Worm (Caenorhabditis elegans) whole organism, L4 larva: ENCODE data around the gene sek-4.
A peak's percentile ranks its signal among the peaks of the same experiment; 100 is the strongest.

ENCODE experiments used
- F10B5.3 ChIP-seq: sonication (generic microtip); optimal IDR thresholded peaks from 2 replicates; lab custom pipeline; 2016; ENCODE audit warnings: mild to moderate bottlenecking, missing genetic modification characterization, missing compliant biosample characterization
- Y5F2A.4 ChIP-seq: fragments of 200-800 bp; sonication (Bioruptor generic); optimal IDR thresholded peaks from 2 replicates; lab custom pipeline; 2018; ENCODE audit warnings: mild to moderate bottlenecking, missing genetic modification characterization, missing compliant biosample characterization
- Y75B8A.6 ChIP-seq: fragments of 200-800 bp; sonication (Bioruptor generic); IDR thresholded peaks from 2 replicates; pipeline ENCODE4 v1.3.6; 2022; ENCODE audit warnings: missing genetic modification reagents, missing genetic modification characterization, missing compliant biosample characterization
- ZK546.5 ChIP-seq, 2 experiments: sonication (generic microtip); optimal IDR thresholded peaks; 2 replicates each; lab custom pipeline; 2017; ENCODE audit warnings: missing biosample characterization in 2 of 2, missing genetic modification characterization in 2 of 2
- arid-1 ChIP-seq: fragments of 200-800 bp; sonication (Bioruptor generic); conservative IDR thresholded peaks from 2 replicates; pipeline ENCODE4 v1.3.6; 2022; ENCODE audit warnings: missing genetic modification reagents, missing genetic modification characterization, missing compliant biosample characterization
- ceh-20 ChIP-seq: fragments of 200-800 bp; sonication (Bioruptor generic); IDR thresholded peaks from 2 replicates; pipeline ENCODE4 v1.3.6; 2022; ENCODE audit warnings: missing genetic modification reagents, missing genetic modification characterization, missing compliant biosample characterization
- ceh-28 ChIP-seq: fragments of 150-350 bp; optimal IDR thresholded peaks from 2 replicates; lab custom pipeline; 2014; ENCODE audit warnings: missing biosample characterization, missing genetic modification reagents, missing genetic modification characterization
- ceh-32 ChIP-seq: sonication (generic microtip); optimal IDR thresholded peaks from 2 replicates; lab custom pipeline; 2016; ENCODE audit warnings: mild to moderate bottlenecking, missing genetic modification characterization, missing compliant biosample characterization; ENCODE audit not compliant: poor library complexity
- ceh-44 ChIP-seq: fragments of 200-800 bp; sonication (Bioruptor generic); IDR thresholded peaks from 2 replicates; pipeline ENCODE4 v1.3.6; 2022; ENCODE audit warnings: missing genetic modification reagents, missing genetic modification characterization, missing compliant biosample characterization
- ceh-62 ChIP-seq: sonication (generic microtip); optimal IDR thresholded peaks from 2 replicates; lab custom pipeline; 2017; ENCODE audit warnings: missing biosample characterization, missing genetic modification characterization
- cey-2 ChIP-seq: sonication (generic microtip); optimal IDR thresholded peaks from 3 replicates; lab custom pipeline; 2017; ENCODE audit warnings: missing genetic modification characterization, mild to moderate bottlenecking, missing compliant biosample characterization, antibody characterized with exemption, borderline replicate concordance; ENCODE audit not compliant: insufficient read depth
- daf-16 ChIP-seq, 3 experiments: sonication (generic microtip); optimal IDR thresholded peaks; 2 replicates each; lab custom pipeline; 2016 to 2017; ENCODE audit warnings: missing genetic modification characterization in 3 of 3, missing genetic modification reagents in 3 of 3, mild to moderate bottlenecking in 2 of 3, missing compliant biosample characterization in 2 of 3, missing biosample characterization in 1 of 3, moderate library complexity in 1 of 3
- daf-19 ChIP-seq: fragments of 200-800 bp; sonication (Bioruptor generic); conservative IDR thresholded peaks from 2 replicates; pipeline ENCODE4 v1.3.6; 2022; ENCODE audit warnings: missing genetic modification characterization, missing compliant biosample characterization
- dmd-9 ChIP-seq: fragments of 200-800 bp; sonication (Bioruptor generic); IDR thresholded peaks from 2 replicates; pipeline ENCODE4 v1.3.6; 2022; ENCODE audit warnings: missing genetic modification reagents, missing genetic modification characterization, missing compliant biosample characterization
- dpl-1 ChIP-seq: fragments of 150-350 bp; optimal IDR thresholded peaks from 2 replicates; lab custom pipeline; 2014; ENCODE audit warnings: missing biosample characterization, missing genetic modification reagents, missing genetic modification characterization
- dve-1 ChIP-seq: sonication (generic microtip); optimal IDR thresholded peaks from 2 replicates; lab custom pipeline; 2017; ENCODE audit warnings: antibody characterized with exemption, mild to moderate bottlenecking, missing genetic modification characterization, missing compliant biosample characterization; ENCODE audit not compliant: insufficient read depth
- hif-1 ChIP-seq, 2 experiments: sonication (generic microtip); optimal IDR thresholded peaks; 2 replicates each; lab custom pipeline; 2016 to 2017; ENCODE audit warnings: missing compliant biosample characterization in 2 of 2, missing genetic modification characterization in 2 of 2, missing genetic modification reagents in 2 of 2, missing genotype in 2 of 2, mild to moderate bottlenecking in 1 of 2
- hlh-30 ChIP-seq: sonication (generic microtip); optimal IDR thresholded peaks from 2 replicates; lab custom pipeline; 2017; ENCODE audit warnings: antibody characterized with exemption, mild to moderate bottlenecking, missing genetic modification characterization, missing compliant biosample characterization; ENCODE audit not compliant: insufficient read depth
- hmg-1.1 ChIP-seq: fragments of 200-800 bp; sonication (Bioruptor generic); IDR thresholded peaks from 2 replicates; pipeline ENCODE4 v1.3.6; 2022; ENCODE audit warnings: missing genetic modification reagents, missing genetic modification characterization, missing compliant biosample characterization
- jun-1 ChIP-seq: fragments of 150-350 bp; optimal IDR thresholded peaks from 2 replicates; lab custom pipeline; 2014; ENCODE audit warnings: missing biosample characterization, missing genetic modification reagents, missing genetic modification characterization
- lim-7 ChIP-seq: fragments of 200-800 bp; sonication (Bioruptor generic); IDR thresholded peaks from 2 replicates; pipeline ENCODE4 v1.3.6; 2022; ENCODE audit warnings: missing genetic modification characterization, missing compliant biosample characterization
- lin-13 ChIP-seq: fragments of 150-350 bp; optimal IDR thresholded peaks from 2 replicates; lab custom pipeline; 2014; ENCODE audit warnings: missing biosample characterization, missing genetic modification reagents, missing genetic modification characterization
- lin-29 ChIP-seq: fragments of 200-800 bp; sonication (Bioruptor generic); IDR thresholded peaks from 2 replicates; pipeline ENCODE4 v1.3.6; 2022; ENCODE audit warnings: missing genetic modification reagents, missing genetic modification characterization, missing compliant biosample characterization
- lin-38 ChIP-seq: fragments of 200-800 bp; sonication (Bioruptor generic); IDR thresholded peaks from 2 replicates; pipeline ENCODE4 v1.3.6; 2022; ENCODE audit warnings: missing genetic modification reagents, missing genetic modification characterization, missing compliant biosample characterization
- lir-3 ChIP-seq: sonication (generic microtip); optimal IDR thresholded peaks from 2 replicates; lab custom pipeline; 2016; ENCODE audit warnings: mild to moderate bottlenecking, missing genetic modification characterization, missing compliant biosample characterization
- lsy-2 ChIP-seq, 2 experiments: fragments of 150-350 bp in 1 of 2; sonication (generic microtip) in 1 of 2; optimal IDR thresholded peaks; 2 replicates each; lab custom pipeline; 2014 to 2017; ENCODE audit warnings: missing biosample characterization in 2 of 2, missing genetic modification characterization in 2 of 2
- mdt-29 ChIP-seq: fragments of 200-800 bp; sonication (Bioruptor generic); IDR thresholded peaks from 2 replicates; pipeline ENCODE4 v1.3.6; 2022; ENCODE audit warnings: missing genetic modification reagents, missing genetic modification characterization, missing compliant biosample characterization
- mxl-2 ChIP-seq: fragments of 200-800 bp; sonication (Bioruptor generic); conservative IDR thresholded peaks from 2 replicates; pipeline ENCODE4 v1.3.6; 2022; ENCODE audit warnings: missing genetic modification reagents, missing genetic modification characterization, missing compliant biosample characterization
- nhr-10 ChIP-seq: fragments of 150-350 bp; optimal IDR thresholded peaks from 2 replicates; lab custom pipeline; 2014; ENCODE audit warnings: missing biosample characterization, missing genetic modification characterization
- nhr-11 ChIP-seq: fragments of 150-350 bp; optimal IDR thresholded peaks from 2 replicates; lab custom pipeline; 2014; ENCODE audit warnings: missing biosample characterization, missing genetic modification characterization
- nhr-111 ChIP-seq: fragments of 200-800 bp; sonication (Bioruptor generic); optimal IDR thresholded peaks from 2 replicates; lab custom pipeline; 2018; ENCODE audit warnings: mild to moderate bottlenecking, missing genetic modification characterization, missing compliant biosample characterization
- nhr-76 ChIP-seq: fragments of 150-350 bp; optimal IDR thresholded peaks from 2 replicates; lab custom pipeline; 2014; ENCODE audit warnings: missing biosample characterization, missing genetic modification characterization
- pha-4 ChIP-seq, 2 experiments: fragments of 150-350 bp in 1 of 2; fragments of 200-800 bp in 1 of 2; sonication (Bioruptor generic) in 1 of 2; IDR thresholded peaks in 1 of 2; optimal IDR thresholded peaks in 1 of 2; 2 replicates each; pipeline versions ENCODE4 v1.3.6 to Lab custom; 2014 to 2022; ENCODE audit warnings: missing genetic modification characterization in 2 of 2, missing genetic modification reagents in 2 of 2, missing biosample characterization in 1 of 2, missing compliant biosample characterization in 1 of 2
- pqm-1 ChIP-seq: sonication (generic microtip); optimal IDR thresholded peaks from 2 replicates; lab custom pipeline; 2017; ENCODE audit warnings: missing biosample characterization, missing genetic modification characterization
- rbr-2 ChIP-seq: sonication (generic microtip); optimal IDR thresholded peaks from 2 replicates; lab custom pipeline; 2016; ENCODE audit warnings: missing genotype, missing genetic modification characterization, missing compliant biosample characterization
- skn-1 ChIP-seq: fragments of 150-350 bp; optimal IDR thresholded peaks from 2 replicates; lab custom pipeline; 2014; ENCODE audit warnings: missing biosample characterization, missing genetic modification characterization
- snpc-1.2 ChIP-seq: fragments of 200-800 bp; sonication (Bioruptor generic); IDR thresholded peaks from 2 replicates; pipeline ENCODE4 v1.3.6; 2022; ENCODE audit warnings: missing genetic modification reagents, missing genetic modification characterization, missing compliant biosample characterization
- snpc-4 ChIP-seq: fragments of 150-350 bp; optimal IDR thresholded peaks from 2 replicates; lab custom pipeline; 2014; ENCODE audit warnings: missing biosample characterization, missing genetic modification characterization
- tag-97 ChIP-seq: fragments of 200-800 bp; sonication (Bioruptor generic); IDR thresholded peaks from 2 replicates; pipeline ENCODE4 v1.3.6; 2022; ENCODE audit warnings: missing genetic modification characterization, missing compliant biosample characterization
- tra-1 ChIP-seq: fragments of 200-800 bp; sonication (Bioruptor generic); IDR thresholded peaks from 2 replicates; pipeline ENCODE4 v1.3.6; 2022; ENCODE audit warnings: missing genetic modification reagents, missing genetic modification characterization, missing compliant biosample characterization
- unc-62 ChIP-seq, 3 experiments: fragments of 150-350 bp in 1 of 3; sonication (generic microtip); optimal IDR thresholded peaks in 2 of 3; peaks in 1 of 3; 1 replicate in 1 of 3; 2 replicates in 2 of 3; lab custom pipeline; 2014 to 2017; ENCODE audit warnings: missing biosample characterization in 3 of 3, missing genetic modification characterization in 3 of 3, missing genetic modification reagents in 3 of 3, missing genotype in 1 of 3
- zip-11 ChIP-seq: fragments of 200-800 bp; sonication (Bioruptor generic); IDR thresholded peaks from 2 replicates; pipeline ENCODE4 v1.3.6; 2022; ENCODE audit warnings: missing genetic modification characterization, missing compliant biosample characterization
- ztf-11 ChIP-seq: fragments of 150-350 bp; optimal IDR thresholded peaks from 2 replicates; lab custom pipeline; 2014; ENCODE audit warnings: missing biosample characterization, missing genetic modification characterization

Gene sek-4

ce11 chrX:5400524-5400923 is 25.7 kb downstream of the sek-4 start, which contains the start of gene scav-1 (continued):
- TF ChIP-seq hif-1 (tag; optimal IDR thresholded peaks at IDR 0.05; lab: Kevin White, UChicago) (no peak), arid-1 (GFP tag; lab: Robert Waterston, UW) (no peak), snpc-1.2 (GFP tag; lab: Robert Waterston, UW) (no peak), Y75B8A.6 (no peak), lim-7 (GFP tag; lab: Robert Waterston, UW) (no peak), nhr-10 (tag; lab: Kevin White, UChicago) (no peak), F10B5.3 (no peak), lsy-2 (tag; optimal IDR thresholded peaks at IDR 0.05; lab: Kevin White, UChicago) (no peak), ceh-62 (tag; lab: Kevin White, UChicago) (no peak), pha-4 (GFP tag; IDR thresholded peaks at IDR 0.05; lab: Robert Waterston, UW) (no peak), pha-4 (tag; optimal IDR thresholded peaks at IDR 0.05; lab: Kevin White, UChicago) (no peak), ceh-32 (tag; lab: Kevin White, UChicago) (no peak), zip-11 (no peak), hlh-30 (peak; percentile 2), hmg-1.1 (GFP tag; lab: Robert Waterston, UW) (no peak), tag-97 (GFP tag; lab: Robert Waterston, UW) (no peak), pqm-1 (tag; lab: Kevin White, UChicago) (peak; percentile 97), daf-19 (GFP tag; lab: Robert Waterston, UW) (no peak), dve-1 (peak; percentile 32), ztf-11 (tag; lab: Kevin White, UChicago) (no peak), cey-2 (tag; lab: Kevin White, UChicago) (no peak), rbr-2 (tag; lab: Kevin White, UChicago) (no peak), nhr-111 (GFP tag; lab: Kevin White, UChicago) (no peak), nhr-11 (tag; lab: Kevin White, UChicago) (no peak), dpl-1 (GFP tag; lab: Kevin White, UChicago) (no peak), daf-16 (GFP tag; optimal IDR thresholded peaks at IDR 0.05; lab: Kevin White, UChicago) (no peak), daf-16 (tag; optimal IDR thresholded peaks at IDR 0.05; lab: Kevin White, UChicago) (peak; percentile 81), mdt-29 (GFP tag; lab: Robert Waterston, UW) (no peak), ceh-20 (GFP tag; lab: Robert Waterston, UW) (no peak), Y5F2A.4 (no peak), lin-13 (GFP tag; lab: Kevin White, UChicago) (no peak), jun-1 (tag; lab: Kevin White, UChicago) (no peak), lin-29 (GFP tag; lab: Robert Waterston, UW) (no peak), skn-1 (tag; lab: Kevin White, UChicago) (no peak), tra-1 (GFP tag; lab: Robert Waterston, UW) (no peak), ceh-44 (no peak), snpc-4 (no peak), dmd-9 (GFP tag; lab: Robert Waterston, UW) (no peak), ceh-28 (tag; lab: Kevin White, UChicago) (no peak), lin-38 (GFP tag; lab: Robert Waterston, UW) (no peak), lir-3 (tag; lab: Kevin White, UChicago) (no peak), ZK546.5 (tag; optimal IDR thresholded peaks at IDR 0.05; lab: Kevin White, UChicago) (no peak), nhr-76 (tag; lab: Kevin White, UChicago) (no peak), mxl-2 (no peak), unc-62 (GFP tag; optimal IDR thresholded peaks at IDR 0.05 in 1 of 2; lab: Kevin White, UChicago) (no peak), unc-62 (tag; optimal IDR thresholded peaks at IDR 0.05; lab: Kevin White, UChicago) (no peak)
